Worm (Caenorhabditis elegans) whole organism, mixed stage, embryonic: ENCODE results near the gene nuo-3.

Experiments
- M03D4.4 ChIP-seq: sonication (generic microtip); optimal IDR thresholded peaks from 2 replicates; lab custom pipeline; 2017; ENCODE audit warnings: mild to moderate bottlenecking, missing genetic modification characterization, missing compliant biosample characterization
- bed-3 ChIP-seq: fragments of 200-800 bp; sonication (Bioruptor generic); optimal IDR thresholded peaks from 3 replicates; lab custom pipeline; 2018; ENCODE audit warnings: mild to moderate bottlenecking, missing genetic modification characterization, moderate library complexity, missing compliant biosample characterization
- blmp-1 ChIP-seq: fragments of 150-350 bp; optimal IDR thresholded peaks from 2 replicates; lab custom pipeline; 2014; ENCODE audit warnings: missing biosample characterization, missing genetic modification characterization
- ceh-39 ChIP-seq: fragments of 150-350 bp; optimal IDR thresholded peaks from 2 replicates; lab custom pipeline; 2014; ENCODE audit warnings: missing biosample characterization, missing genetic modification characterization
- ceh-43 ChIP-seq: fragments of 200-800 bp; sonication (Bioruptor generic); optimal IDR thresholded peaks from 2 replicates; lab custom pipeline; 2018; ENCODE audit warnings: mild to moderate bottlenecking, missing genetic modification characterization, moderate library complexity, missing compliant biosample characterization
- ceh-83 ChIP-seq: fragments of 200-800 bp; sonication (Bioruptor generic); optimal IDR thresholded peaks from 2 replicates; lab custom pipeline; 2018; ENCODE audit warnings: mild to moderate bottlenecking, missing genetic modification characterization, missing compliant biosample characterization
- ces-1 ChIP-seq: fragments of 150-350 bp; optimal IDR thresholded peaks from 2 replicates; lab custom pipeline; 2014; ENCODE audit warnings: missing biosample characterization, missing genetic modification reagents, missing genetic modification characterization
- cnd-1 ChIP-seq: fragments of 200-800 bp; sonication (Bioruptor generic); optimal IDR thresholded peaks from 2 replicates; lab custom pipeline; 2018; ENCODE audit warnings: mild to moderate bottlenecking, missing genetic modification characterization, missing compliant biosample characterization
- elt-1 ChIP-seq: sonication (generic microtip); optimal IDR thresholded peaks from 2 replicates; lab custom pipeline; 2017; ENCODE audit warnings: missing genetic modification characterization, mild to moderate bottlenecking, missing compliant biosample characterization, antibody characterized with exemption, moderate library complexity, borderline replicate concordance; ENCODE audit not compliant: insufficient read depth
- flh-1 ChIP-seq: fragments of 200-800 bp; sonication (Bioruptor generic); optimal IDR thresholded peaks from 2 replicates; lab custom pipeline; 2018; ENCODE audit warnings: mild to moderate bottlenecking, missing genetic modification characterization, moderate library complexity, missing compliant biosample characterization
- lin-13 ChIP-seq: fragments of 150-350 bp; optimal IDR thresholded peaks from 2 replicates; lab custom pipeline; 2014; ENCODE audit warnings: missing biosample characterization, missing genetic modification characterization
- lin-32 ChIP-seq: fragments of 200-800 bp; sonication (Bioruptor generic); optimal IDR thresholded peaks from 2 replicates; lab custom pipeline; 2018; ENCODE audit warnings: mild to moderate bottlenecking, missing genetic modification characterization, missing compliant biosample characterization
- lsy-2 ChIP-seq: fragments of 150-350 bp; optimal IDR thresholded peaks from 2 replicates; lab custom pipeline; 2014; ENCODE audit warnings: missing biosample characterization, missing genetic modification characterization
- mab-5 ChIP-seq: fragments of 150-350 bp; optimal IDR thresholded peaks from 2 replicates; lab custom pipeline; 2014; ENCODE audit warnings: missing biosample characterization, missing genetic modification characterization
- mep-1 ChIP-seq: fragments of 150-350 bp; optimal IDR thresholded peaks from 2 replicates; lab custom pipeline; 2017; ENCODE audit warnings: missing biosample characterization, missing genetic modification reagents, missing genetic modification characterization, inconsistent platforms
- nhr-237 ChIP-seq: fragments of 150-350 bp; optimal IDR thresholded peaks from 2 replicates; lab custom pipeline; 2014; ENCODE audit warnings: missing biosample characterization, missing genetic modification characterization
- nhr-76 ChIP-seq: sonication (generic microtip); optimal IDR thresholded peaks from 2 replicates; lab custom pipeline; 2017; ENCODE audit warnings: missing biosample characterization, missing genetic modification characterization
- pha-4 ChIP-seq: fragments of 150-350 bp; optimal IDR thresholded peaks from 2 replicates; lab custom pipeline; 2018; ENCODE audit warnings: missing biosample characterization, missing genetic modification reagents, missing genetic modification characterization
- sem-2 ChIP-seq: fragments of 200-800 bp; sonication (Bioruptor generic); optimal IDR thresholded peaks from 2 replicates; lab custom pipeline; 2018; ENCODE audit warnings: mild to moderate bottlenecking, missing genetic modification characterization, missing compliant biosample characterization
- snpc-4 ChIP-seq: fragments of 150-350 bp; optimal IDR thresholded peaks from 2 replicates; lab custom pipeline; 2014; ENCODE audit warnings: missing biosample characterization, missing genetic modification characterization
- sptf-1 ChIP-seq: sonication (generic microtip); optimal IDR thresholded peaks from 2 replicates; lab custom pipeline; 2017; ENCODE audit warnings: mild to moderate bottlenecking, missing genetic modification characterization, moderate library complexity, missing compliant biosample characterization
- tbx-8 ChIP-seq: fragments of 200-800 bp; sonication (Bioruptor generic); optimal IDR thresholded peaks from 2 replicates; lab custom pipeline; 2018; ENCODE audit warnings: mild to moderate bottlenecking, missing genetic modification characterization, moderate library complexity, missing compliant biosample characterization
- unc-120 ChIP-seq: sonication (generic microtip); optimal IDR thresholded peaks from 2 replicates; lab custom pipeline; 2017; ENCODE audit warnings: missing genetic modification characterization, missing compliant biosample characterization; ENCODE audit not compliant: poor library complexity, severe bottlenecking
- unc-62 ChIP-seq: fragments of 150-350 bp; optimal IDR thresholded peaks from 2 replicates; lab custom pipeline; 2014; ENCODE audit warnings: missing biosample characterization, missing genetic modification reagents, missing genetic modification characterization
- zip-8 ChIP-seq: fragments of 150-350 bp; optimal IDR thresholded peaks from 2 replicates; lab custom pipeline; 2014; ENCODE audit warnings: missing biosample characterization, missing genetic modification characterization
- ztf-11 ChIP-seq: fragments of 150-350 bp; optimal IDR thresholded peaks from 2 replicates; lab custom pipeline; 2014; ENCODE audit warnings: missing biosample characterization, missing genetic modification characterization

Gene nuo-3

DNA sequence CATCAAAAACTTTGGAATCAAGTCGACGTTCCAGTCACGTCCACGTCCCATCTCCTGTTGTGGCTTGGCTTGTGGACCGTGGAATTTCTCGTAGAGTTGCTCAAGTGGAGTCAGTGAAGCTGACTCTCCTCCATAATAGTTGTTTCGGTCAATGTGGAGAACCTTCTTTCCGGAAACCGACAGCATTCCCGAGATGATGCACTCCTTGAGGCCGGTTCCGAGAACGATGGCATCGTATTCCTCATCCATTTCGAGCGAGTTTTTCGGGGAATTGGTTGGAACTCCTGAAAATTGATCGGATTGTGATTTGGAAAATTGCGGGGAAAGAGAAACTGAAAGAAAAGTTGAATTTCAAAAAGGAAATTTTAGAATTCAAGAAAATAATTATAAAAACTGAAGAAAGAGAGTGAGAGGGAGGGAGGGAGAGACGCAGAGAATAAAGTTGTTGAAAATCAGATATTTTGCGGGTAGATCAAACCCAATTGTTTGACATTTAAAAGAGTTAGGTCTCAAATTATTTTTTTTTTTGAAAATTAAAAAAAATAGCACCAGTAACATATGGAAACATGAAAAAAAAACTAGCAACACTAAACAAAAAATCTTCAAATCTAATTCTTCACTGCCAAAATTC is 4.6 kb downstream of the nuo-3 start, which contains the start of gene gdi-1:
Gene gdi-1 (minus strand): TSS at position 286 of the 631 bp plus-strand sequence.
- TF ChIP-seq ces-1 (GFP tag; lab: Kevin White, UChicago) (no peak), unc-62 (GFP tag; lab: Kevin White, UChicago) (no peak), nhr-237 (tag; lab: Kevin White, UChicago) (no peak), lsy-2 (tag; lab: Kevin White, UChicago) (no peak), snpc-4 (tag; lab: Kevin White, UChicago) (no peak), unc-120 (tag; lab: Kevin White, UChicago) (no peak), mep-1 (tag; lab: Kevin White, UChicago) (no peak), mab-5 (tag; lab: Kevin White, UChicago) (no peak), tbx-8 (GFP tag; lab: Kevin White, UChicago) (no peak), ceh-43 (GFP tag; lab: Kevin White, UChicago) (no peak)

DNA sequence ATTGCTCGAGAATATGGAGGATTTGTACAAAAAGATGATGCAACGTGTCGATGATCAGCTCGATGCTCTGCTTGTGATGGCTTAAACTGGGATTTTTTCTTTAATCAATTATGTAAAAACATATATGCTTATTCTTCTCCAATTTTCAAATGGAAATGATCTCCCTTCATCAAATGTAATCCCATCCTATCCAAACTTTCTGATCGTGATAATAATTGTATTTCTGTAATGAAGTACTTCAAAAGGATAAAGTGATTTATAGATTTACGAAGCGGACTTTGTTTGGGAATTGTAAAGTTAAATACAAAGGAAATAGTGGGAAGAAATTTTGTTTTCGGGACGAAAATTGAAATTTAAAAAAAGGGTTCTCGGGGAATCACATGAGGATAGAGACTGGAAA is 6.8 kb downstream of the nuo-3 start:
- TF ChIP-seq elt-1 (tag; lab: Kevin White, UChicago) (no peak), ces-1 (GFP tag; lab: Kevin White, UChicago) (peak; percentile 16)

DNA sequence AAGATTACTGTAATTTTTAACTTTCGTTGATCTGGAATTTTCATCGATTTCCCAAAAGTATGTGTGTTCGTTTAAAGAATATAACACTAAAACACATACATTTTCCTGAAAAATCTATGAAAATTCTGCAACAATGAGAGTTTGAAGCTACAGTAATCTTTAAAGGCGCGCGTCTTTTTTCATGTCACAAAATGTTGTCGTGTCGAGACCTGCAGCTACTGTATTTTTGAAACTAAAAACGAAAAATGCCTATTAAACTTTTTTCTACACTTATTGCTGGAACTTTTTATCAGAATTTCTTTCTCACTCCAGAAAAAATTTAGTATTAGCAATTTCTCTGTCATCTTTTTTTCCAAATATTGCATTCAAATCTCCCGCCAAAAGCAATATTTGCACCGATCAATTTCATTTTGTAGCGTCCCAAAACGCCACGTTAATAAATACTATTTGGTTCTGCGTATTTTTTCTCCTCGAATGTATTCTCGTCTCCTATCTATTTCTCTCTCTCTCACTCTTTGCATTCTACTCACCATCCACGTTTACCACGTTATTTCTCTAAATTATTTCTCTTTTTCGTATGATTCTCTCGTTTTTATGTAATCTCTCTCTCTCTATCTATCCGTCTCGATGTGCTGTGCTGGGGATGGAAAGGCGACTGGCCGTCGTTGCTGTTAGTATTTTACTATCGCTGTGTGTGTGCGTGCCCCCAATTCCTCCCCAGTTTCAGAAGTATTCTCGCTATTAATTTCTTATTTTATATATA is 10.8 kb downstream of the nuo-3 start, which contains the start of gene melo-1:
Gene melo-1 (plus strand): TSS at position 658 of the 763 bp plus-strand sequence.
- TF ChIP-seq mab-5 (tag; lab: Kevin White, UChicago) (no peak), ceh-39 (tag; lab: Kevin White, UChicago) (no peak), ces-1 (GFP tag; lab: Kevin White, UChicago) (peak; percentile 83), ztf-11 (tag; lab: Kevin White, UChicago) (no peak), pha-4 (tag; lab: Kevin White, UChicago) (peak; percentile 38), cnd-1 (no peak), lin-32 (GFP tag; lab: Kevin White, UChicago) (no peak), sem-2 (GFP tag; lab: Kevin White, UChicago) (no peak), M03D4.4 (tag; lab: Kevin White, UChicago) (peak; percentile 11), zip-8 (no peak), unc-120 (tag; lab: Kevin White, UChicago) (peak; percentile 16), lin-13 (no peak), sptf-1 (no peak)

DNA sequence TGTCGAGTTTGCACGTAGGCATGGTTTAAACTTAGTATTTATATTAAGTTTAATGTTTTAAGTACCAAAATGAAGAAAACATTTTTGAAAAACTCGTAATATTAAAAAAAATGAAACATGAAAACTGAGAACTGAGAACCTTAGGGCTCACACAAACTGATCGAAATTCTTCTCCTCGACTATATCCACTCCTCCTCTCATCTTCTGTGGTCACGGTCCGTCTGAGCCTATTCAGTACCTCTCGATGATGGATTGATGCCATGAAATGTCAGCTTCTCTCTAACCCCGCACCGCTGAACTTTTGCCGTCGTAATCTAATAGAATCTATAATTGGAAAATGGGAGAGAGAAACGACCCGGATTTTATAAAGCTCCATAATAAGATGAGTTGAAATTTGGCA is 12.9 kb downstream of the nuo-3 start, which contains the start of gene nlp-56:
Gene nlp-56 (minus strand): TSS at position 257 of the 400 bp plus-strand sequence.
- TF ChIP-seq ceh-39 (tag; lab: Kevin White, UChicago) (no peak), ces-1 (GFP tag; lab: Kevin White, UChicago) (peak; percentile 37), pha-4 (tag; lab: Kevin White, UChicago) (no peak), nhr-76 (tag; lab: Kevin White, UChicago) (no peak)

DNA sequence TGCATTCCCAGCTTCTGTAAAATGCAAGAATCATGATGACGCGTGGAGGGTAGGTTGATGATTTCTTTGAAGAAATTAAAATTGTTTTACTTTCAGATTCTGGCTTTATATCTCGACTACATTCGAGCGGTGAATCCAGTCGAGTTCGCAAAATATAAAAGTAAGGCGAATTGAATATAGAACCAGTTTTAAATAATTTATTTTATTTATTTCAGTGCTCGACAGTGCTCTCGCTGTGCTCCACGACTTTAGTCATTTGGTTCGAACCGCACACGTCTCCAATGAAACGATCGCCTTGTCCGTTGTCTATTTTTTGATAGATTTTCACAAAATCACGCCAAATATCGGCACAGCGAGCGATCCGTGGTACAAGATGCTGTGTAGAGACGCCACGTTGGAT is 15.1 kb downstream of the nuo-3 start, which contains the start of gene Y57G11C.1130:
Gene Y57G11C.1130 (plus strand): TSS at position 301 of the 400 bp plus-strand sequence.
- TF ChIP-seq bed-3 (GFP tag; lab: Kevin White, UChicago) (no peak), snpc-4 (tag; lab: Kevin White, UChicago) (no peak), flh-1 (GFP tag; lab: Kevin White, UChicago) (no peak), ceh-39 (tag; lab: Kevin White, UChicago) (no peak), unc-120 (tag; lab: Kevin White, UChicago) (no peak), unc-62 (GFP tag; lab: Kevin White, UChicago) (no peak), sptf-1 (no peak), tbx-8 (GFP tag; lab: Kevin White, UChicago) (no peak), lsy-2 (tag; lab: Kevin White, UChicago) (no peak), blmp-1 (tag; lab: Kevin White, UChicago) (no peak), zip-8 (no peak), ceh-83 (GFP tag; lab: Kevin White, UChicago) (no peak)
